Fruit fly (Drosophila melanogaster) S2 (cell line): ENCODE measurements around the gene CG8516.
A peak's percentile ranks its signal among the peaks of the same experiment; 100 is the strongest.

Source experiments
- CG8478 ChIP-seq: fragments of >200 bp; optimal IDR thresholded peaks from 2 replicates; lab custom pipeline; 2018
- CTCF ChIP-seq, 2 experiments: fragments of >200 bp; optimal IDR thresholded peaks; 2 replicates each; lab custom pipeline; 2018

CG8516 gene

DNA sequence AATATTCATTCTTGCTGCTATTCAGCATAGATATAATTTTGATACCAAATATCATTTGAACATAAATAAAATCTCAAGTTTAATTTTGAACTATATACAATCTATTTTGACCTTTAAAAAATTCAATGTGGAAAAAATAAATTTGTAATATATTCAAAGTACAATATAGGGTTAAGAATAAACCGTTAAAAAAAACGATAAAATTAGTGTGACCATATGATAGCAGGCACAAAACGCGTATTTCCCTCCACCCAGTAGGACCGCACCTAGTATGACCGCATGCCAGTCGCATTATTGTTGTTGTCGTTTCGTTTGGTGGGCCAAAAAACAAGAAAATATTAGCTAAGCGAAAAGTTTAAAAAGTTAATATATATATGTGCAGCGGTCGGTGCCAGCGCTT is at the start of gene CG8516:
Gene CG8516, plus strand, starts transcription at position 278 of the 400 bp plus-strand sequence.
- TF ChIP-seq CTCF (optimal IDR thresholded peaks at IDR 0.05; lab: Kevin White, UChicago) (no peak), CG8478 (lab: Kevin White, UChicago) (no peak)

- TF ChIP-seq CTCF (optimal IDR thresholded peaks at IDR 0.05; lab: Kevin White, UChicago) (no peak), CG8478 (lab: Kevin White, UChicago) (no peak)
Measured at dm6 chr3R:9743995-9744394, 49.1 kb upstream of the CG8516 start.

DNA sequence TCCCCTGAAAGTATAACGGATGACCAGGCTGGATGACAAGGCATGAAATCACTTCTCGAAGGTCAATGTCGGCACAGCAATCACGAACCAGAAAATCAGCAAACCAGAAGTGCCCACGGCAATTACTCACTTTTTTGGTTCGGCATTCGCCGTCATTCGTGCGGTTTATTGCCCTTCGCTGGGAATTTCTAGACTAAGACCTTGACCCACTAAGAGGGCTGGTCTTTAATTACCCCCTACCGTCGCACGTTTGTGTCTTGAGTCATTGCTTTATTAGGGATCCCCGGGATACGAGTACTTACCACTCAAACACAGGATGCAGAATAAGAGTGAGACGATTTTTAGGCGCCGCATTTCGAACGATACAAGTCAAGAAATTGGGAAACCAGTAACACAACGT is 47.7 kb upstream of the CG8516 start:
- no peak for TF ChIP-seq CG8478 (lab: Kevin White, UChicago)
- no peak for TF ChIP-seq CTCF (optimal IDR thresholded peaks at IDR 0.05; lab: Kevin White, UChicago)

- no peak for TF ChIP-seq CTCF (optimal IDR thresholded peaks at IDR 0.05; lab: Kevin White, UChicago)
- TF ChIP-seq CG8478 (lab: Kevin White, UChicago) = no peak
Measured at dm6 chr3R:9746267-9746666, 46.8 kb upstream of the CG8516 start, which contains the start of gene CG34409. Gene CG34409, minus strand, starts transcription at chr3R:9746367.

dm6 chr3R:9747272-9747874 is 45.7 kb upstream of the CG8516 start, which contains the start of gene CG12948:
Gene CG12948, minus strand, starts transcription at chr3R:9747744.
- TF ChIP-seq CG8478 (lab: Kevin White, UChicago) (no peak), CTCF (optimal IDR thresholded peaks at IDR 0.05; lab: Kevin White, UChicago) (no peak)

dm6 chr3R:9747875-9747899 is 45.4 kb upstream of the CG8516 start, which contains the start of gene PpD3:
Gene PpD3, plus strand, starts transcription at chr3R:9747875.
- TF ChIP-seq CTCF (optimal IDR thresholded peaks at IDR 0.05; lab: Kevin White, UChicago) (no peak), CG8478 (lab: Kevin White, UChicago) (no peak)

DNA sequence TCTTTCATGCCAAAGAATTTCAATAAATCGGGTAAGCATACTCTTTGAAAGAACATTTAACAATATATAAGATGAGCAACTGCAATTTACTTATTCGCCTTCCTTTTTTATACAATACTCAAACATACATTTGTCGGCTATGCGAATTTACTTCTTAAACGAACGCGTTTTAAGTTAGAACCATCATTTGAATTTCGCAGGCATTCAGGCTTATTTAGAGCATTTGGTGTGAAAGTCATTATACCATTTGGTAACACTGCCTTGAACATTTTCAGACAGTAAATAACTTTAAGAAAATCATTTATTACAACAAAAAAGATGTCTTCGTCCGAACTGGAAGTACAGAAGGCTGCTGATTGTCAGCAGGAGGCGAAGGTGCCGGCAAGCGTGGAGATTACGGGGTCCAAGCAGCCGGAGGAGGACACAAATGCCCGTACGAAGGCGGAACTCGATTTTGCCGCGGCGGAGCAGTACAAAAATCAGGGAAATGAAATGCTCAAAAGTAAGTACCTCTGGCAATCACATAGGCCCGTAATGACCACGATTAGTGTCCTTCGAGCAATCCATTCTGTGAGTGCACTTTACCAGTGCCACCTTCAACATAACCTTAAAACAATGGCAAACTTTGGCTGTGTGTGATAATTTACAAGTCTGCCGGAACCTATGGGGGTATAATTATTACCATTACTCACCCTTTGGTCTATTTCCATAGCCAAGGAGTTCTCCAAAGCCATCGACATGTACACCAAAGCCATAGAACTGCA is 45.0 kb upstream of the CG8516 start:
- no peak for TF ChIP-seq CG8478 (lab: Kevin White, UChicago)
- no peak for TF ChIP-seq CTCF (optimal IDR thresholded peaks at IDR 0.05; lab: Kevin White, UChicago)

dm6 chr3R:9754487-9754886 is 38.6 kb upstream of the CG8516 start, which contains the start of gene Tti1:
Gene Tti1, minus strand, starts transcription at chr3R:9754686.
- no peak for TF ChIP-seq CG8478 (lab: Kevin White, UChicago)
- TF ChIP-seq CTCF (optimal IDR thresholded peaks at IDR 0.05; lab: Kevin White, UChicago) = no peak

DNA sequence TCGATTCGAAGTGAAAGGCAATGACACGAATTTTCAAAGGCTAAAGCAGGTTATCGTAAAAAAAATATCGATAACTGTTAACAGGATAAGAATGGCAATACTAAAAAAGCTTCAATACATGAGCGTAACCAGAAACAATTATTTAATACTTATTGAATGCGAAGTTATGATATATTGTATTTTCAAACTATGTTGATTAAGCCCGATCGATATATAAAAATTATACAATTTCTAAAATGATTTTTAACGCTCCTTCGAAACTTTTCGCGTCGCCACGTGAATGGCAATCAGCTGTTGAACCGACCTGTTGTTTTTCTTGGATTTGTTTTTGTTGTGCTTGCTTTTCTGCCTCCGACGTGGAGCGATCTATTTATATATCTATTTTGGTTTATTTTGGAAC is 36.9 kb upstream of the CG8516 start, which contains the start of the genes Alg12 and Rpt3R:
Gene Alg12, plus strand, starts transcription at position 305 of the 400 bp plus-strand sequence.
Gene Rpt3R, minus strand, starts transcription at position 324 of the 400 bp plus-strand sequence.
- no peak for TF ChIP-seq CG8478 (lab: Kevin White, UChicago)
- TF ChIP-seq CTCF (optimal IDR thresholded peaks at IDR 0.05; lab: Kevin White, UChicago) = no peak

- TF ChIP-seq CTCF (optimal IDR thresholded peaks at IDR 0.05; lab: Kevin White, UChicago) (no peak), CG8478 (lab: Kevin White, UChicago) (no peak)
Measured at dm6 chr3R:9759360-9760191, 33.5 kb upstream of the CG8516 start, which contains the start of gene Mpi. Gene Mpi, plus strand, starts transcription at chr3R:9759622.

DNA sequence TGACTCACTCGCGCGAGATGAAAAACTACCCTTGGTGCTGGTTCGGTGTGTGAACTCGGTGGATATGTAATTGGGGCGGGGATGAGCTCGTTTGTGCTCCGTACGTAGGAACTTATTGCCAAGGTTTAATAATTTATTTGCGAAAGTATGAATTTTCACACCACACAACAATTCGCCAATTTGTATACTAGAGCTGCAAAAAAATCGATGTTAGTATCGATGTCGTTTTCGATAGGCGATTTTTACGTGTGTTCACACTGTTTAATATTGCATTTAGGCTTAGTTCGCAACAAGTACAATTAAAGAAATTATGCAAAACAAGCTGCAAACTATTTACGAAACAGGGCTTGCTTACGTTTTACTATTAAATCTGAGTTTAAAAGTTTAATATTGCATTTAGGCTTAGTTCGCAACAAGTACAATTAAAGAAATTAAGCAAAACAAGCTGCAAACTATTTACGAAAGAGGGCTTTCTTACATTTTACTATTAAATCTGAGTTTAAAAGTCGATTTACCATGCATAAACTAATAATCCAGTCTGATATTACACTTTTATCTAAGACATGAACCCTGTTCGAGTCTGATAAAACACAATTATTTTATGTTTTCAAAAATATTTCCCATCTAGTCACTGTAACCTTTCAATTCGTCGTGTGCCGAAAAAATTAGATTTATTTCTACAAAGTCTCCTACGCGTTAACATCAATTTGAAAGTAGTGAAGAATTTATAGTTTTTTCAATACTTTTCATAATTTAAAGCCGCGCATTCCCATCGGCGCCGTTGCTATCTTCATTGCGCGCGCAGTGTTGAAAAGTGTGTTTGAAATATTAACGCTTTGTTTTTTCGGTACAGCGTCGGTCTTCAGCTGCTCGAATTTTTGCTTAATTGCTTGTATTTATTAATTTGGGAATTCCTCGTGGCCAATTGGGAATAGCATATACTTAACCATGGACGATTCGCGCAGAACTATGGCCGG is 29.9 kb upstream of the CG8516 start, which contains the start of the genes Snap24 and CG8478:
Gene Snap24, minus strand, starts transcription at position 196 of the 977 bp plus-strand sequence.
Gene CG8478, plus strand, starts transcription at position 696 of the 977 bp plus-strand sequence.
- no peak for TF ChIP-seq CG8478 (lab: Kevin White, UChicago)
- no peak for TF ChIP-seq CTCF (optimal IDR thresholded peaks at IDR 0.05; lab: Kevin White, UChicago)

- TF ChIP-seq CTCF (optimal IDR thresholded peaks at IDR 0.05; lab: Kevin White, UChicago) (peak in 1 of 2 experiments; percentile 16), CG8478 (lab: Kevin White, UChicago) (no peak)
Measured at dm6 chr3R:9767620-9768592, 25.2 kb upstream of the CG8516 start, which contains the start of gene Naa80. Gene Naa80, plus strand, starts transcription at chr3R:9767834.
